Fruit fly (Drosophila melanogaster) whole organism, adult: Measurements from ENCODE around the gene Taf1.

ENCODE experiments used
- CG11617 ChIP-seq: fragments of 200-800 bp; sonication (Bioruptor generic); optimal IDR thresholded peaks from 2 replicates; lab custom pipeline; 2017; ENCODE audit warnings: mild to moderate bottlenecking, missing biosample characterization, missing genetic modification reagents, missing genetic modification characterization
- CG12768 ChIP-seq: fragments of 200-800 bp; sonication (Bioruptor generic); optimal IDR thresholded peaks from 2 replicates; lab custom pipeline; 2017; ENCODE audit warnings: missing biosample characterization, missing genetic modification characterization, mild to moderate bottlenecking, moderate library complexity, missing genetic modification reagents
- CG14711 ChIP-seq: fragments of 200-800 bp; sonication (Bioruptor generic); optimal IDR thresholded peaks from 2 replicates; lab custom pipeline; 2018; ENCODE audit warnings: missing biosample characterization, mild to moderate bottlenecking, missing genetic modification characterization, moderate library complexity
- CG1620 ChIP-seq: fragments of 200-800 bp; sonication (Bioruptor generic); optimal IDR thresholded peaks from 2 replicates; lab custom pipeline; 2016; ENCODE audit warnings: missing biosample characterization, missing genetic modification characterization
- CG33017 ChIP-seq: fragments of 200-800 bp; sonication (Bioruptor generic); optimal IDR thresholded peaks from 2 replicates; lab custom pipeline; 2018; ENCODE audit warnings: missing biosample characterization, mild to moderate bottlenecking, missing genetic modification characterization, moderate library complexity
- CG5204 ChIP-seq: fragments of 200-800 bp; sonication (Bioruptor generic); optimal IDR thresholded peaks from 2 replicates; lab custom pipeline; 2016; ENCODE audit warnings: missing biosample characterization, missing genetic modification characterization
- CG7045 ChIP-seq: fragments of 200-800 bp; sonication (Bioruptor generic); optimal IDR thresholded peaks from 2 replicates; lab custom pipeline; 2017; ENCODE audit warnings: missing biosample characterization, mild to moderate bottlenecking, missing genetic modification characterization
- CG7101 ChIP-seq: fragments of 200-800 bp; sonication (Bioruptor generic); optimal IDR thresholded peaks from 2 replicates; lab custom pipeline; 2018; ENCODE audit warnings: missing biosample characterization, mild to moderate bottlenecking, missing genetic modification characterization, moderate library complexity
- Clk ChIP-seq: fragments of 200-800 bp; sonication (Bioruptor generic); optimal IDR thresholded peaks from 2 replicates; lab custom pipeline; 2017; ENCODE audit warnings: missing biosample characterization, missing genetic modification characterization
- Crg-1 ChIP-seq: fragments of 200-800 bp; sonication (Bioruptor generic); optimal IDR thresholded peaks from 2 replicates; lab custom pipeline; 2016; ENCODE audit warnings: missing biosample characterization, missing genetic modification characterization
- Hr96 ChIP-seq: fragments of 200-800 bp; sonication (Bioruptor generic); optimal IDR thresholded peaks from 2 replicates; lab custom pipeline; 2016; ENCODE audit warnings: missing biosample characterization, missing genetic modification characterization
- Mnt ChIP-seq: fragments of 200-800 bp; sonication (Bioruptor generic); optimal IDR thresholded peaks from 2 replicates; lab custom pipeline; 2016; ENCODE audit warnings: missing biosample characterization, mild to moderate bottlenecking, missing genetic modification characterization
- bab1 ChIP-seq: fragments of 200-800 bp; sonication (Bioruptor generic); optimal IDR thresholded peaks from 3 replicates; lab custom pipeline; 2019; ENCODE audit warnings: missing biosample characterization, mild to moderate bottlenecking, missing genetic modification characterization, moderate library complexity
- cic ChIP-seq: fragments of 200-800 bp; sonication (Bioruptor generic); optimal IDR thresholded peaks from 2 replicates; lab custom pipeline; 2017; ENCODE audit warnings: missing biosample characterization, mild to moderate bottlenecking, missing genetic modification characterization, moderate library complexity
- cnc ChIP-seq, 2 experiments: fragments of >200 bp; optimal IDR thresholded peaks; 2 replicates each; lab custom pipeline; 2017
- kay ChIP-seq: fragments of 200-800 bp; sonication (Bioruptor generic); peaks from one replicate; lab custom pipeline; 2016; ENCODE audit warnings: missing biosample characterization, missing genetic modification characterization, borderline replicate concordance
- ovo ChIP-seq: fragments of 200-800 bp; sonication (Bioruptor generic); optimal IDR thresholded peaks from 2 replicates; lab custom pipeline; 2016; ENCODE audit warnings: missing biosample characterization, missing genetic modification characterization
- pad ChIP-seq: fragments of 200-800 bp; sonication (Bioruptor generic); optimal IDR thresholded peaks from 3 replicates; lab custom pipeline; 2017; ENCODE audit warnings: missing biosample characterization, missing genetic modification characterization, mild to moderate bottlenecking, moderate library complexity, missing genetic modification reagents
- tj ChIP-seq: fragments of 200-800 bp; sonication (Bioruptor generic); optimal IDR thresholded peaks from 3 replicates; lab custom pipeline; 2017; ENCODE audit warnings: missing biosample characterization, mild to moderate bottlenecking, missing genetic modification characterization, moderate library complexity
- toe ChIP-seq: fragments of 200-800 bp; sonication (Bioruptor generic); optimal IDR thresholded peaks from 2 replicates; lab custom pipeline; 2016; ENCODE audit warnings: missing biosample characterization, missing genetic modification characterization

The Taf1 gene

DNA sequence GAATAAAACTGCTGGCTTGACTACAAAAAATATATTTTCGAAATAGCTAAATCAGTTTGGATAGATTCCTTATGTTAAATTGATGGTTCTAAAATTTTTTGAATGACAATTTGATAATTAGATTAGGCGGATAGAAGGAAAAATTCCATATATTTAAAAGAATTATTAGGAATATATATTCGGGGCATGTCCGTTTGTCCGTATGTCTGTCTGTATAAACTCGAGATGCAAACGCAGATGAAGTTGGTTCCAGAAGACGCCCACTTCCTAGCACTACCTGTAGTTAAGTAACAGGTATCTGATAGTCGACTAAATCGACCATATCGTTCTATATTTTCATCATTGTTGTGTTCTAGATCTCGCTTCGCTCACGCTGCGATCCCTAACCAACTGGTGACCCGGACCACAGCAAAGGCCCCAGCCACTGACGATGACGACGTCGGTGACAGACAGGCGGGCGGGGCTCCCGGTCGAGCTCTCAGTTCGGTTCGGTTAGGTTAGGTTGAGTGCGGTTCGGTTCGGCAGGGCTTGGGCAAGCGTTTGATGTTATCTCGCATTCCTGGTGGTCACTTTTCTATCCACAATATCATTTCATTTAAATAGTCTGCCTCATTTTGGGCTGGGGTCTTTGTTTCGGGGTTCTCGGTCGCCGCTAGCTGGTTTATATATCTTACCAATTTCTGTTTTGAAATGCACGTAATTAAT lies 25.8 kb downstream of the Taf1 start:
- TF ChIP-seq CG1620, result no peak
- no peak for TF ChIP-seq cic
- TF ChIP-seq CG14711 (tag; lab: Kevin White, UChicago), result no peak
- no peak for TF ChIP-seq Hr96 (GFP tag; lab: Kevin White, UChicago)
- TF ChIP-seq kay (GFP tag; lab: Kevin White, UChicago), result no peak
- TF ChIP-seq tj, result no peak
- no peak for TF ChIP-seq Clk (GFP tag; lab: Kevin White, UChicago)
- no peak for TF ChIP-seq Mnt
- no peak for TF ChIP-seq CG11617
- no peak for TF ChIP-seq CG33017
- no peak for TF ChIP-seq cnc (optimal IDR thresholded peaks at IDR 0.05; lab: Kevin White, UChicago)
- TF ChIP-seq CG7101 (tag; lab: Kevin White, UChicago), result no peak
- TF ChIP-seq CG5204 (GFP tag; lab: Kevin White, UChicago), result no peak
- no peak for TF ChIP-seq CG12768 (GFP tag; lab: Kevin White, UChicago)
- no peak for TF ChIP-seq CG7045
- TF ChIP-seq Crg-1, result no peak
- TF ChIP-seq pad, result no peak
- TF ChIP-seq ovo, result no peak
- TF ChIP-seq bab1 (GFP tag; lab: Kevin White, UChicago), result no peak
- TF ChIP-seq toe, result no peak

dm6 chr3R:6674548-6674947 lies 27.9 kb downstream of the Taf1 start:
- TF ChIP-seq CG7045 (no peak), kay (GFP tag; lab: Kevin White, UChicago) (no peak), pad (no peak), CG14711 (tag; lab: Kevin White, UChicago) (no peak), CG11617 (no peak), CG5204 (GFP tag; lab: Kevin White, UChicago) (no peak), cnc (optimal IDR thresholded peaks at IDR 0.05; lab: Kevin White, UChicago) (no peak), tj (no peak), CG1620 (no peak)

DNA sequence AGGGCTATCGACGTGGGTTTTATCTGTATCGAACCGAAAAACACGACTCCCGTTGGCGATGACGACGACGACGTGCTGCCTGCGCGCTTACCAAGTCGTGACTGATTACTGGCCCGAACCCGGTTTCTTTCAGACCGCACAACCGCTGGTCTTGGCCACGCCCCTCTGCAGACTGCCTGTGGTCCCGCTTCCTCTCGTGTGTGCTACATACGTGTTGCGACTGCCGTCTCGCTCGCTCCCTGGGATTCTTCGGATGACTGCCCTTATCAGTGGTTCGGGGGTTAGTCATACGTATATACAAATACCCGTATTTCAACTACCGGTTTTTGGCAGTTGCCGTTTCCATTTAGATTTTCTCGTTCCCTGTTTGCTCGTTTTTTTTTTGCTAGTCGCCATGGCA lies 31.8 kb downstream of the Taf1 start, which contains the start of gene lab:
Gene lab, minus strand, starts transcription at position 111 of the 400 bp plus-strand sequence.
- no peak for TF ChIP-seq CG7045
- no peak for TF ChIP-seq Hr96 (GFP tag; lab: Kevin White, UChicago)

- TF ChIP-seq CG7045 (no peak), pad (peak; percentile 44)
Observed at dm6 chr3R:6683135-6683534, 36.4 kb downstream of the Taf1 start.

DNA sequence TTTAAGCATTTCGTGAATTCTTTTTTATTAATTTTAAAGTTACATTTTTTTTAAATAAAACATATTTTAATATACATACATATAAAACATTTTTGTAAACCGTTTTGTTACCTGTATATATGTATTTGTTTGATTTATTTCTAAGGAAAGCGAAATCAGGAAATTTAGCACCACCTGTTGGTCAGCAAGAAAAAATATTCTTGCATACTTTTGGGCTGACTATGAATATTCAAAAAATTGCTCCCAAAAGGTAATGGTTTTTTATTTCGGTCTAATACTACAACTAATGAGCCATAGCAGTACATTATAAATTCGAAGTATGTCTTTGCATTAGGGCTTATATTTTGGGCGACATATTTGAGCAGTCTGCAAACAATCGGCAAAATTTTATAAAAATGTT lies 37.0 kb downstream of the Taf1 start:
- TF ChIP-seq CG5204 (GFP tag; lab: Kevin White, UChicago) (no peak), bab1 (GFP tag; lab: Kevin White, UChicago) (no peak), kay (GFP tag; lab: Kevin White, UChicago) (peak; percentile 7)

DNA sequence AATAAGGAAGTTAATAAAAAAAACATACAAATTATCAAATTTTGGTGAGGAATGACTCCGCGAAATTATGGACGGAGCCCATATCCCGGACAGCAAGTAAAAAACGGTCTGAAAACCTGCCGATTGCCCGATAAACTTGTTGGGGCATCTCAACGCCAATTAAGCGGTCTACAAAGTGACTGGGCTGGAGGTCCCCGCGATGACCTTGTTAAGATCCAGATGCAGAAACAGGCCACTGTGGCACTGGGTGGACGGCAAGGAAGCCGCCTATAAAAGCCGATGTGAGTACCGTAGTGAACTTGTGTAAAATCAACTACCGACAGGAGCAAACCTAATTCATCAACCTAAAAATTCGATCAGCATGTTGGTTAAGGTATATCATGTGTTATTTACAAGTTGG lies 37.5 kb downstream of the Taf1 start, which contains the start of gene Edg84A:
Gene Edg84A, plus strand, starts transcription at position 301 of the 400 bp plus-strand sequence.
- no peak for TF ChIP-seq kay (GFP tag; lab: Kevin White, UChicago)
- no peak for TF ChIP-seq CG33017
- no peak for TF ChIP-seq CG5204 (GFP tag; lab: Kevin White, UChicago)
- TF ChIP-seq CG11617, result no peak
- TF ChIP-seq cnc (optimal IDR thresholded peaks at IDR 0.05; lab: Kevin White, UChicago), result no peak
- no peak for TF ChIP-seq tj
- TF ChIP-seq CG12768 (GFP tag; lab: Kevin White, UChicago), result no peak
- no peak for TF ChIP-seq ovo
- TF ChIP-seq cic, result no peak
- TF ChIP-seq toe, result no peak

DNA sequence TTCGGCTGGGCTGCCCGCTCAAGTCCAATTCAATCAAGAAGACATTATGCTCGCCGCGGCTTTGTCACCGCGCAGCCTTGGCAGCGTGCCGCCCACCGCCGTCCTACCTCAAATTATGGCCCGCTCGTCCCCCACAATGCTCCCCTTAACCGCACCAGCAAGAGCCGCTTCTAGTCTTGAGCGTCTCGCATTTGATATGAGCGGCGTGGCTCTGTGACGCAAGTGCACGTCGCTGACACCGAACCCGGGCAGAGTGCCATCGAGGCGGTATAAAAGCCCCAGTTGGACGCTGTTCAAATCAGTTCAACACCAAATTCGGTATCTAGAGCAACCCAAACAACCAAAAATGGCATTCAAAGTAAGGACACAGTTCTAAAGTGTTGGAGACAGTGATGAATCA lies 39.7 kb downstream of the Taf1 start, which contains the start of gene Ccp84Ag:
Gene Ccp84Ag, plus strand, starts transcription at position 301 of the 400 bp plus-strand sequence.
- TF ChIP-seq kay (GFP tag; lab: Kevin White, UChicago), result no peak
- TF ChIP-seq CG1620, result no peak
- no peak for TF ChIP-seq tj
- no peak for TF ChIP-seq CG7045
- no peak for TF ChIP-seq CG5204 (GFP tag; lab: Kevin White, UChicago)
- no peak for TF ChIP-seq cnc (optimal IDR thresholded peaks at IDR 0.05; lab: Kevin White, UChicago)
- no peak for TF ChIP-seq Mnt
- no peak for TF ChIP-seq CG12768 (GFP tag; lab: Kevin White, UChicago)

DNA sequence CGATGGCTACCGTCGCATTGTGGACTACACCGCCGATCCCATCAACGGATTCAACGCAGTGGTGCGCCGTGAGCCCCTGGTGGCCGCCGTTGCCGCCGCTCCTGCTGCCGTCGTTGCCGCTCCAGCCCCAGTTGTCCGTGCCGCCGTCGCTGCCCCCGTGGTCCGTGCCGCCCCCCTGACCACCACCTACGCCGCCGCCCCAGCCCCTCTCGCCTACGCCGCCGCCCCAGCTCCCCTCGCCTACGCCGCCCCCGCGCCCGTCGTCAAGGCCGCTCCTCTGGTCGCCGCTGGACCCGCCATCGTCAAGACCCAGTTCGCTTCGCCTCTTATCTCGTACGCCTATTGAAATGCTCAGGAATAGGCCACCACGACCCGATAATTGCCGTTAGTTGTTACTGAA lies 40.5 kb downstream of the Taf1 start:
- TF ChIP-seq Hr96 (GFP tag; lab: Kevin White, UChicago) (no peak), CG7101 (tag; lab: Kevin White, UChicago) (no peak), kay (GFP tag; lab: Kevin White, UChicago) (no peak), CG1620 (no peak), toe (no peak), CG12768 (GFP tag; lab: Kevin White, UChicago) (no peak), bab1 (GFP tag; lab: Kevin White, UChicago) (no peak), cic (no peak), pad (no peak), Crg-1 (no peak)
